Worm (Caenorhabditis elegans) whole organism, early embryonic: Measurements from ENCODE around the gene K08C7.7.

Source experiments
- ama-1 ChIP-seq: fragments of 150-350 bp; optimal IDR thresholded peaks from 2 replicates; lab custom pipeline; 2014
- ceh-36 ChIP-seq: sonication (generic microtip); optimal IDR thresholded peaks from 2 replicates; lab custom pipeline; 2016; ENCODE audit warnings: missing genetic modification characterization, inconsistent platforms, missing compliant biosample characterization
- tbx-37 ChIP-seq: fragments of 200-800 bp; sonication (Bioruptor generic); conservative IDR thresholded peaks from 2 replicates; pipeline ENCODE4 v1.3.6; 2022; ENCODE audit warnings: missing genetic modification reagents, missing genetic modification characterization, missing compliant biosample characterization

ce11 chrIV:10614918-10615477 lies 49.2 kb upstream of the K08C7.7 start, which contains the start of gene ptr-14:
- TF ChIP-seq tbx-37 (no peak), ama-1 (lab: Kevin White, UChicago) (no peak), ceh-36 (tag; lab: Kevin White, UChicago) (no peak)
